Fruit fly (Drosophila melanogaster) whole organism, larva: ENCODE measurements around the gene oc.

Experiments
- noc ChIP-seq: fragments of 200-800 bp; sonication (Bioruptor generic); optimal IDR thresholded peaks from 3 replicates; lab custom pipeline; 2019; ENCODE audit warnings: missing biosample characterization, mild to moderate bottlenecking, missing genetic modification characterization, moderate library complexity

oc gene

DNA sequence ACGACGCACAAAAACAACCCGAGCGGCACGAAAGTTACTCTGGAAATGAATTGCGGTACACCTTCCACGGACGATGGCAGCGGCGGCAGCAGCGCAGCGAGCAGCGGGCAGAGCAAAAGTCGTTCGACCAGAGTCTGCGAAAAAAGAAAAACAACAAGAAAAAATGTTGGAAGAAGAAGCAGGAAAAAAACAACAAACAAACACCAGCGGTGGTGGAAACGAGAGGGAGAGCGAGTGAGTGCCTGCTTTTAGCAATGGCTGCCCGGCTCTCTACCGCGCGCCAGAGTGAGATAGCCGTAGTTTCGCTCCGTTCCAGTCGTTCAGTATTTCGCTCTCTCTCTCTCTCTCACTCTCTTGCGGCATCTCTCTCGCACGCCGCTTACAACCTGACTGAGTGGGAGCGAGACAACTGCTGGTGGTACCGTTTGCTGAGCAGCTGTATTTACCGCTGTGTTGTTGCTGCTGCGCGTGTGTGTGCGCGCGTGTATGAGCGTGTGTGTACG is at the start of gene oc:
TSS of gene oc (minus strand) at position 51 of the 503 bp plus-strand sequence.
- peak; percentile 6 for TF ChIP-seq noc (tag; lab: Kevin White, UChicago)

DNA sequence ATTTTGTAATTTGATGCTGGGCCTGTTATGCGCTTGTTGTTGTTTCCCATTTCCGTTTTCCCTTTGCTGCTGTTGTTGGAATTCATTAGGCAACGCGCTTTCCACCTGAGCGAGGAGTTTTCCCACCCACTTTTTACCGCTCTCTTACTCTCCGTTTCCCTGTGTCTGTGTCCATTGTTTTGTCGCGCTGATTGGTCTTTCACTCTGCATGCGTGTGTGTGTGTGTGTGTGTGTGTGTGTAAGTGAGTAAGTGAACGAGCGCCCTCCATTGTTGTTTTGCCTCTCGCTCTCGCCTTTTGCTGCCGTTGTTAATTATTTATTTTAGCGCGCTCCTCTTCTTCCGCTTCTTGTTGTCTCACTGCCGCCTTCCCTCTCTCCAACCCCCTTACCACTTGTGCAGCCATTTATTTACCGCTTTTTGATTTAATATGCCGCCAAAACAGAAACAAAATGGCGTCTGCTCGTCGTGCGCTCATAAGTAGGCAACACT is 45.7 kb upstream of the oc start:
- TF ChIP-seq noc (tag; lab: Kevin White, UChicago) = no peak

- TF ChIP-seq noc (tag; lab: Kevin White, UChicago) = no peak
Measured at dm6 chrX:8694823-8695492, 44.5 kb upstream of the oc start.

DNA sequence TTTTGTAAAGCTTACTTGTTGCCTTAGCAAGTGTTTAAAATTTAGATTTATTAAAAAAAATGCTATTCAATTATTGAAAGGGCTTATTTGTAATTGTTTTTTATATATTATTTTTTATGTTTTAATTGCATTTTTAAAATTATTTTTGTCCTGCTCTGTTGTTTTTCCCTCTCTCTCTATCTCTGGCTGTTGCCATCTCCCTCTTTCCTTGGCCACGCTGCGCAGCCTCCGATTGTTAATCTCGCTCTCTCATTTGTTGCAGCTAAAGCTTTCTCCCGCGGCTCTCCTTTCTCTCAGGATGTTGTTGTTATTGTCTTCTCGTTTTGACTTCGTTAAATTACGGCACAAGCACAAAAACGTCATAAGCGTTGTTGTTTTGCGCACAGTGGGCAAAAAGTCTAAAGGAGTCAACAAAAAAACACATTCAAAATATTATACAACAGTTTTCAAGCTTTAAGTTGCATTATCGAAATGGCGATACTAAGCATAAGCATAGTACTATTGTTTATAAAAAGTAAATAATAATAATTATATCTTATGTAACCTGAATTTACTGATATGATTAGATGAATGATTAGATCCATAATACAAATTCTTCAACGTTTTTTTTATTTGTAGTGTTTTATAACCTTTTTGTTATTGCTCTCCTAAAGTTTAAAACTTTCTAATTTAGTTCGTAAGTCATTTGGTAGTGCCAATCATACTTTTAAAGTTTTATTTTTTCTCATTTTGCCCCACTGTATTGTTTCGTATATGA is 43.8 kb upstream of the oc start:
- TF ChIP-seq noc (tag; lab: Kevin White, UChicago) = no peak

dm6 chrX:8693520-8693919 is 43.0 kb upstream of the oc start, which contains the start of gene CG11294:
TSS of gene CG11294 (minus strand) at chrX:8693620.
- TF ChIP-seq noc (tag; lab: Kevin White, UChicago) = no peak

DNA sequence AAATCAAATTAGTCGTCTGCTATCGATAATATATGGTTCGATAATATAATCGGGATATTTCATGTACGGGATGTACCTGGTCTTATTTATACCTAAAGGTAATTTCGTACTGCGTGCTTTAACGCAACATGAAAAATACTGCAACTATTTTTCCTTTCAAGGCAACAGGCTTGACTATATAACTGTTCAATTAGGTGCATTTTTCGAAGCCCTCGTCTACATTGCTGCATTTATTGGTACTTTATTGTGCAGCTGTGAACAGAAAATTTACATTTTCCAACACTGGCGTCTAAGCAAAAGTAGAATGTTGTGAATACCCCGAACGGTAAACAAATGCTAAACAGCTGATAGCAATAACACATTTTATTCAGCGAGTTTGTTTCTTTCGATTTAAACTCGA is 39.5 kb upstream of the oc start, which contains the start of the genes Ppt1 and Ogg1:
TSS of gene Ppt1 (minus strand) at position 225 of the 400 bp plus-strand sequence.
TSS of gene Ogg1 (plus strand) at position 325 of the 400 bp plus-strand sequence.
- TF ChIP-seq noc (tag; lab: Kevin White, UChicago) = peak; percentile 50

- peak; percentile 92 for TF ChIP-seq noc (tag; lab: Kevin White, UChicago)
Measured at dm6 chrX:8685394-8685793, 34.9 kb upstream of the oc start.

DNA sequence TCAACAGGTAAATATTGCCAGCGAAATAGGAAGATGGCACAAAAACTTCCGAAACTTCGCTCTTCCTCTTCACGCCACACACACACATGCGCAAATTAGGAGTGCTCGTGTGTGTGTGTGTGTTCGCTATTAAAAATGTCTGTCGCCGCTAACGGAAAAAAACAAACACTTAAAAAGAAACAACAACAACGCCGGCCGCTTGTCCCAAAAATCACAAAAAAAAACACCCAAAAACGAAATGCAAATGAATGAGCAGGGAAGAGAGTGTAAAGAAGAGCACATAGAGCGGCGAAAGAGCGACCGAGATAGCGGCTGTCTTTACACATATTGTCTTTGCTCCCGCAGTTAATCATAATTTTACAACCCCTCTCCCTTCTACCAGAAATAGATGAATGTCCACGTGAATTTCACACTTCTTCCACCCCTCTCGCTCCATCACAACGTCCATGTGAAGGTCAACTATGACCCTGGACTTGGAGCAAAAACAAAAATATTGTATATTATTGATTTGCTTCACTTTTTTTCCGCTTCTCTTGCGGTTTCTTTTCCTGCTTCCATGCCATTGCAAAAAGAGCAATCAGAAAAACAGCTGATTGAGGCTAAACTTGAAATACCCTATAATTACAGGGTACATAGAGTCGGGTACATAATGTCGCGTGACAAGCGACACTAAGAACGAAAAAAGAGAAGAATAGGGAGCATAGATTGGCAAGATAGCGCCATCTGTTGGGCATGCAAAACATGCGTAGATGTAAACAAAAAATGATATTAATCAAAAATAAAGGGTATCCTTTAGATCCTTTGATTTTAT is 31.5 kb upstream of the oc start:
- TF ChIP-seq noc (tag; lab: Kevin White, UChicago) = no peak

dm6 chrX:8681189-8681821 is 30.8 kb upstream of the oc start, which contains the start of gene CAH3:
TSS of gene CAH3 (plus strand) at chrX:8681252.
- TF ChIP-seq noc (tag; lab: Kevin White, UChicago) = peak; percentile 90

DNA sequence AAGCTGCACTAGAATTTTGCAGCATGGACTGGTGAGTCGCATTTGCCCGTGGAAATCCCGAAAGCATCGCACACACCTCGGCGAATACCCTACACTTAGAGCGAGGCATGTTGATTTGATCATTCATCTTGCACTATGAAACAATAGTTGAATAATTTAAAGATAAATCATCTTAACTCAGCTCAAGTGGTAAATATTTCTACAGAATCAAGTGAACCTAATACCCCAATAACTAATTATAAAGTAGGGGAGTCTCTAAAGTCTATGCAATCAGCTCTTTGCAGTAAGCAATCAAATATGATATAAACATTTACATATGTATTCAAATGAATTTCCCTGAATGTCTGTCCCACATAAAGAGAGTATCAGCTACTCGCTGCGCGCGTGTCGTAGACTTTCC is 27.0 kb upstream of the oc start:
- TF ChIP-seq noc (tag; lab: Kevin White, UChicago) = no peak

DNA sequence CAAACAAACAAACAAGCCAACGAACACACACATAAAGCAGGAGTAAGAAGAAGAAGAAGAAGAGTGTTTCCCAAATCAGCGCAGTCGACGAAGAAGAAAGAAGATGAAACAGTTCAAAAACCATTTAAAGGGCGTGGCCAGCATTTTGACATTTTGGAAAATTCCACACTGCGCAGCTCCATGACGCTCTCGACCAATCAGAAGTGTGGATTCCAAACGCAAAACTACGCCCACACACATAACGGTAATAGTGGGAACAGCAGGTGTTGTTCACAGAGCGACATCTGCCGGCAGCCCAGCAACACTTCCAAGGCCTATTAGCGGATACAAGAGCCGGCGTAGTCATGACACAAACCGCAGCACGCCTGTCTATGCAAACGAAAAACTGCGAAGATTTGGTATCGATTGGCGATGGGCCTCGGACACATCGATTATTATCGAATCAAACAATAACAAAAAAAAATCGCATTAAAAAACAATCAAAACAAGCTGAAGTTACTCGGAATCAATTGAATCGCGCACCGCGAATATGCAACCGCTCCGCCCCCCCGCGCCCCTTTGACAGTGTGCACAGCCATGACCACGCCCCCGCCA is 26.2 kb upstream of the oc start, which contains the start of gene Rubicon:
TSS of gene Rubicon (plus strand) at position 433 of the 594 bp plus-strand sequence.
- TF ChIP-seq noc (tag; lab: Kevin White, UChicago) = no peak

- TF ChIP-seq noc (tag; lab: Kevin White, UChicago) = no peak
Measured at dm6 chrX:8671348-8672298, 21.1 kb upstream of the oc start.

DNA sequence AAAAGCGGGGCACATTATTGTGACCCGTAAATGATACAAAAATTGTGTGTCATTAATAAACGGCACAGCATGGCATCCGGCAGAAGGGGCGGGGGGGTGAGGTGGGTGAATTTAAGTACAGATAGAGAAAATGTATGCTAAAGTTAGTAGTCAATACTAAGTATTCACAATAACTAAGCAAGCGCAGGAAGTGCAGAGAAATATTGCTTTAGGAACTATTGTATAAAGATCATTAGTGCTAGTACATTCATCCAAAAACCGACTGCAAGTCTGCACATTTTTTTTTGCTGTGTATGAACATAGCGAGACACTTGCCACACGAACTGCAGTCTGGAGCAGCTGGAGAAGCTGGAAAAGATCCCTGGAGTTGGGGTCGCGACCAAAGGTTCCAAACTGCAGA is 19.0 kb upstream of the oc start:
- TF ChIP-seq noc (tag; lab: Kevin White, UChicago) = no peak
